Worm (Caenorhabditis elegans) whole organism, L4 larva: ENCODE data around the gene dpy-23.

ENCODE experiments used
- F10B5.3 ChIP-seq: sonication (generic microtip); optimal IDR thresholded peaks from 2 replicates; lab custom pipeline; 2016; ENCODE audit warnings: mild to moderate bottlenecking, missing genetic modification characterization, missing compliant biosample characterization
- F26F4.8 ChIP-seq: fragments of 200-800 bp; sonication (Bioruptor generic); conservative IDR thresholded peaks from 2 replicates; pipeline ENCODE4 v1.3.6; 2022; ENCODE audit warnings: missing genetic modification characterization, missing compliant biosample characterization
- F49E8.2 ChIP-seq: sonication (generic microtip); optimal IDR thresholded peaks from 2 replicates; lab custom pipeline; 2016; ENCODE audit warnings: missing compliant biosample characterization, mild to moderate bottlenecking, missing genetic modification characterization, borderline replicate concordance
- R02D3.7 ChIP-seq: fragments of 150-350 bp; sonication (generic microtip); optimal IDR thresholded peaks from 3 replicates; lab custom pipeline; 2014; ENCODE audit warnings: missing biosample characterization, missing genetic modification characterization
- Y48G9A.11 ChIP-seq: fragments of 200-800 bp; sonication (Bioruptor generic); IDR thresholded peaks from 2 replicates; pipeline ENCODE4 v1.3.6; 2022; ENCODE audit warnings: missing genetic modification reagents, missing genetic modification characterization, missing compliant biosample characterization
- Y5F2A.4 ChIP-seq: fragments of 200-800 bp; sonication (Bioruptor generic); optimal IDR thresholded peaks from 2 replicates; lab custom pipeline; 2018; ENCODE audit warnings: mild to moderate bottlenecking, missing genetic modification characterization, missing compliant biosample characterization
- ZK546.5 ChIP-seq, 2 experiments: sonication (generic microtip); optimal IDR thresholded peaks; 2 replicates each; lab custom pipeline; 2017; ENCODE audit warnings: missing biosample characterization in 2 of 2, missing genetic modification characterization in 2 of 2
- aha-1 ChIP-seq: fragments of 150-350 bp; peaks from one replicate; lab custom pipeline; 2014; ENCODE audit warnings: missing biosample characterization, missing genetic modification characterization
- attf-4 ChIP-seq: sonication (generic microtip); optimal IDR thresholded peaks from 3 replicates; lab custom pipeline; 2017; ENCODE audit warnings: missing biosample characterization, missing genetic modification characterization
- ceh-20 ChIP-seq: fragments of 200-800 bp; sonication (Bioruptor generic); IDR thresholded peaks from 2 replicates; pipeline ENCODE4 v1.3.6; 2022; ENCODE audit warnings: missing genetic modification reagents, missing genetic modification characterization, missing compliant biosample characterization
- ceh-32 ChIP-seq: sonication (generic microtip); optimal IDR thresholded peaks from 2 replicates; lab custom pipeline; 2016; ENCODE audit warnings: mild to moderate bottlenecking, missing genetic modification characterization, missing compliant biosample characterization; ENCODE audit not compliant: poor library complexity
- ceh-44 ChIP-seq: fragments of 200-800 bp; sonication (Bioruptor generic); IDR thresholded peaks from 2 replicates; pipeline ENCODE4 v1.3.6; 2022; ENCODE audit warnings: missing genetic modification reagents, missing genetic modification characterization, missing compliant biosample characterization
- ceh-82 ChIP-seq: sonication (generic microtip); optimal IDR thresholded peaks from 2 replicates; lab custom pipeline; 2017; ENCODE audit warnings: missing biosample characterization, missing genetic modification characterization
- daf-16 ChIP-seq, 3 experiments: sonication (generic microtip); optimal IDR thresholded peaks; 2 replicates each; lab custom pipeline; 2016 to 2017; ENCODE audit warnings: missing genetic modification characterization in 3 of 3, missing genetic modification reagents in 3 of 3, mild to moderate bottlenecking in 2 of 3, missing compliant biosample characterization in 2 of 3, missing biosample characterization in 1 of 3, moderate library complexity in 1 of 3
- dmd-9 ChIP-seq: fragments of 200-800 bp; sonication (Bioruptor generic); IDR thresholded peaks from 2 replicates; pipeline ENCODE4 v1.3.6; 2022; ENCODE audit warnings: missing genetic modification reagents, missing genetic modification characterization, missing compliant biosample characterization
- dpl-1 ChIP-seq: fragments of 150-350 bp; optimal IDR thresholded peaks from 2 replicates; lab custom pipeline; 2014; ENCODE audit warnings: missing biosample characterization, missing genetic modification reagents, missing genetic modification characterization
- duxl-1 ChIP-seq: sonication (generic microtip); optimal IDR thresholded peaks from 2 replicates; lab custom pipeline; 2016; ENCODE audit warnings: mild to moderate bottlenecking, missing genetic modification characterization, moderate library complexity, missing compliant biosample characterization; ENCODE audit not compliant: poor library complexity
- egl-43 ChIP-seq: fragments of 200-800 bp; sonication (Bioruptor generic); IDR thresholded peaks from 2 replicates; pipeline ENCODE4 v1.3.6; 2022; ENCODE audit warnings: missing genetic modification reagents, missing genetic modification characterization, missing compliant biosample characterization
- fkh-10 ChIP-seq: fragments of 150-350 bp; optimal IDR thresholded peaks from 2 replicates; lab custom pipeline; 2014; ENCODE audit warnings: missing biosample characterization, missing genetic modification reagents, missing genetic modification characterization
- gei-8 ChIP-seq: fragments of 200-800 bp; sonication (Bioruptor generic); optimal IDR thresholded peaks from 2 replicates; lab custom pipeline; 2018; ENCODE audit warnings: mild to moderate bottlenecking, missing genetic modification characterization, missing compliant biosample characterization
- lin-29 ChIP-seq: fragments of 200-800 bp; sonication (Bioruptor generic); IDR thresholded peaks from 2 replicates; pipeline ENCODE4 v1.3.6; 2022; ENCODE audit warnings: missing genetic modification reagents, missing genetic modification characterization, missing compliant biosample characterization
- mdl-1 ChIP-seq, 2 experiments: fragments of 150-350 bp in 1 of 2; sonication (generic microtip) in 1 of 2; optimal IDR thresholded peaks; 2 replicates each; lab custom pipeline; 2014 to 2017; ENCODE audit warnings: missing biosample characterization in 2 of 2, missing genetic modification characterization in 2 of 2
- mdt-29 ChIP-seq: fragments of 200-800 bp; sonication (Bioruptor generic); IDR thresholded peaks from 2 replicates; pipeline ENCODE4 v1.3.6; 2022; ENCODE audit warnings: missing genetic modification reagents, missing genetic modification characterization, missing compliant biosample characterization
- mep-1 ChIP-seq: fragments of 150-350 bp; sonication (generic microtip); optimal IDR thresholded peaks from 3 replicates; lab custom pipeline; 2014; ENCODE audit warnings: missing biosample characterization, missing genetic modification characterization
- mxl-2 ChIP-seq: fragments of 200-800 bp; sonication (Bioruptor generic); conservative IDR thresholded peaks from 2 replicates; pipeline ENCODE4 v1.3.6; 2022; ENCODE audit warnings: missing genetic modification reagents, missing genetic modification characterization, missing compliant biosample characterization
- mxl-3 ChIP-seq: fragments of 200-800 bp; sonication (Bioruptor generic); optimal IDR thresholded peaks from 2 replicates; lab custom pipeline; 2018; ENCODE audit warnings: mild to moderate bottlenecking, missing genetic modification characterization, missing compliant biosample characterization
- nhr-111 ChIP-seq: fragments of 200-800 bp; sonication (Bioruptor generic); optimal IDR thresholded peaks from 2 replicates; lab custom pipeline; 2018; ENCODE audit warnings: mild to moderate bottlenecking, missing genetic modification characterization, missing compliant biosample characterization
- nhr-237 ChIP-seq: sonication (generic microtip); optimal IDR thresholded peaks from 2 replicates; lab custom pipeline; 2017; ENCODE audit warnings: missing biosample characterization, missing genetic modification characterization
- nhr-25 ChIP-seq: sonication (generic microtip); optimal IDR thresholded peaks from 2 replicates; lab custom pipeline; 2017; ENCODE audit warnings: missing genetic modification characterization, mild to moderate bottlenecking, missing compliant biosample characterization, antibody characterized with exemption, moderate library complexity, borderline replicate concordance; ENCODE audit not compliant: insufficient read depth
- nhr-42 ChIP-seq: fragments of 200-800 bp; sonication (Bioruptor generic); IDR thresholded peaks from 2 replicates; pipeline ENCODE4 v1.3.6; 2022; ENCODE audit warnings: missing genetic modification characterization, missing compliant biosample characterization
- nhr-6 ChIP-seq: fragments of 150-350 bp; optimal IDR thresholded peaks from 2 replicates; lab custom pipeline; 2014; ENCODE audit warnings: missing biosample characterization, missing genetic modification characterization
- nhr-77 ChIP-seq: fragments of 150-350 bp; optimal IDR thresholded peaks from 2 replicates; lab custom pipeline; 2014; ENCODE audit warnings: missing biosample characterization, missing genetic modification characterization
- rbr-2 ChIP-seq: sonication (generic microtip); optimal IDR thresholded peaks from 2 replicates; lab custom pipeline; 2016; ENCODE audit warnings: missing genotype, missing genetic modification characterization, missing compliant biosample characterization
- set-16 ChIP-seq: fragments of 200-800 bp; sonication (Bioruptor generic); IDR thresholded peaks from 2 replicates; pipeline ENCODE4 v1.3.6; 2022; ENCODE audit warnings: missing genetic modification reagents, missing genetic modification characterization, missing compliant biosample characterization
- snpc-1.2 ChIP-seq: fragments of 200-800 bp; sonication (Bioruptor generic); IDR thresholded peaks from 2 replicates; pipeline ENCODE4 v1.3.6; 2022; ENCODE audit warnings: missing genetic modification reagents, missing genetic modification characterization, missing compliant biosample characterization
- snpc-4 ChIP-seq: fragments of 150-350 bp; optimal IDR thresholded peaks from 2 replicates; lab custom pipeline; 2014; ENCODE audit warnings: missing biosample characterization, missing genetic modification characterization
- spr-1 ChIP-seq: sonication (generic microtip); optimal IDR thresholded peaks from 2 replicates; lab custom pipeline; 2016; ENCODE audit warnings: mild to moderate bottlenecking, missing genetic modification characterization, missing compliant biosample characterization
- unc-130 ChIP-seq: sonication (generic microtip); optimal IDR thresholded peaks from 2 replicates; lab custom pipeline; 2016; ENCODE audit warnings: missing genetic modification reagents, missing genetic modification characterization, missing compliant biosample characterization
- unc-62 ChIP-seq, 3 experiments: fragments of 150-350 bp in 1 of 3; sonication (generic microtip); optimal IDR thresholded peaks in 2 of 3; peaks in 1 of 3; 1 replicate in 1 of 3; 2 replicates in 2 of 3; lab custom pipeline; 2014 to 2017; ENCODE audit warnings: missing biosample characterization in 3 of 3, missing genetic modification characterization in 3 of 3, missing genetic modification reagents in 3 of 3, missing genotype in 1 of 3
- vab-7 ChIP-seq: fragments of 200-800 bp; sonication (Bioruptor generic); IDR thresholded peaks from 2 replicates; pipeline ENCODE4 v1.3.6; 2022; ENCODE audit warnings: missing genetic modification reagents, missing genetic modification characterization, missing compliant biosample characterization
- zfp-3 ChIP-seq: fragments of 200-800 bp; sonication (Bioruptor generic); conservative IDR thresholded peaks from 2 replicates; pipeline ENCODE4 v1.3.6; 2022; ENCODE audit warnings: missing genetic modification reagents, missing genetic modification characterization, missing compliant biosample characterization
- ztf-7 ChIP-seq: fragments of 150-350 bp; optimal IDR thresholded peaks from 2 replicates; lab custom pipeline; 2014; ENCODE audit warnings: missing biosample characterization, missing genetic modification characterization

Gene dpy-23

DNA sequence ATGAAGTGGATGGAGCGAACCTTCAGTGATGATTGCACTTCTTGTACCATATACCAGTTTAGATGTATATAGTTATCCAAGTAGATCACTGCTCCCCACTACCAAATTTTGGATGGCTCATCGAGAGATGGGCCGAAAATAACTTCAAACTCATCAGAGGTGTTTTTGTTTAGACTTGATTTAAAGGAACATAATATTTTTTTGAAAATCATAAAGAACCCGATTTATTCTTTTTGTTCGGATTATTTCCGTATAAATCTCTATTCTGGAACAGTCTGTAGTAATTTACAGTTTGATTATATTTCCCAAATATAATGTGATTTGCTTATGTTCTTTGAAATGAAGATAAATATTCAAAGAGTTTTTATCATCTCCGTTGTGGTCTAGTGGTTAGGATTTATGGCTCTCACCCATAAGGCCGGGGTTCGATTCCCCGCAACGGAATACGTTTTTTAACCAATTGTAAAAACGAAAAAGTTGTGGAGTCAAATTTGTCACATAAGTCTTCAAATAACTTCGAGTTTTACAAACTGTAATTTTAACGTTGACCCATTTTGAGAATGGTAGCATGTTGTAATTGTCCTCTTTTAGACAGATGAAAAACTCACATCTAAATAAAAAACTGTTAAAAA lies 21.2 kb downstream of the dpy-23 start (continued):
- TF ChIP-seq daf-16 (GFP tag; optimal IDR thresholded peaks at IDR 0.05; lab: Kevin White, UChicago), result peak in 1 of 2 experiments; percentile 56
- TF ChIP-seq daf-16 (tag; optimal IDR thresholded peaks at IDR 0.05; lab: Kevin White, UChicago), result no peak
- no peak for TF ChIP-seq lin-29 (GFP tag; lab: Robert Waterston, UW)
- 0 out of 2 replicates have a peak, but pooled peaks have one; percentile 52 for TF ChIP-seq Y48G9A.11 (GFP tag; lab: Robert Waterston, UW)
- no peak for TF ChIP-seq nhr-25 (tag; lab: Kevin White, UChicago)
- TF ChIP-seq mxl-3, result no peak
- TF ChIP-seq nhr-6, result no peak
- no peak for TF ChIP-seq nhr-42 (GFP tag; lab: Robert Waterston, UW)
- TF ChIP-seq ceh-44 (GFP tag; lab: Robert Waterston, UW), result 0 out of 2 replicates have a peak, but pooled peaks have one; percentile 40
- TF ChIP-seq set-16 (GFP tag; lab: Robert Waterston, UW), result no peak
- TF ChIP-seq mdl-1 (tag; optimal IDR thresholded peaks at IDR 0.05; lab: Kevin White, UChicago), result no peak
- TF ChIP-seq snpc-4 (tag; lab: Kevin White, UChicago), result no peak
- no peak for TF ChIP-seq F49E8.2 (tag; lab: Kevin White, UChicago)
- TF ChIP-seq rbr-2 (tag; lab: Kevin White, UChicago), result no peak
- no peak for TF ChIP-seq ceh-20 (GFP tag; lab: Robert Waterston, UW)
- TF ChIP-seq nhr-77 (tag; lab: Kevin White, UChicago), result no peak
- TF ChIP-seq R02D3.7 (tag; lab: Kevin White, UChicago), result no peak
- TF ChIP-seq F10B5.3 (tag; lab: Kevin White, UChicago), result no peak
- TF ChIP-seq mxl-2, result no peak
- no peak for TF ChIP-seq Y5F2A.4 (GFP tag; lab: Kevin White, UChicago)
- TF ChIP-seq mep-1 (tag; lab: Kevin White, UChicago), result no peak
- no peak for TF ChIP-seq dpl-1
- no peak for TF ChIP-seq egl-43 (GFP tag; lab: Robert Waterston, UW)
- TF ChIP-seq ceh-82 (tag; lab: Kevin White, UChicago), result no peak
- TF ChIP-seq attf-4 (tag; lab: Kevin White, UChicago), result no peak
- TF ChIP-seq vab-7 (GFP tag; lab: Robert Waterston, UW), result peak; percentile 76
- no peak for TF ChIP-seq spr-1
- no peak for TF ChIP-seq nhr-111
- no peak for TF ChIP-seq ZK546.5 (tag; optimal IDR thresholded peaks at IDR 0.05; lab: Kevin White, UChicago)
- no peak for TF ChIP-seq unc-130 (GFP tag; lab: Kevin White, UChicago)
- TF ChIP-seq aha-1 (tag; lab: Kevin White, UChicago), result no peak
- no peak for TF ChIP-seq fkh-10 (GFP tag; lab: Kevin White, UChicago)
- TF ChIP-seq, all 104 proteins: peak for 12

DNA sequence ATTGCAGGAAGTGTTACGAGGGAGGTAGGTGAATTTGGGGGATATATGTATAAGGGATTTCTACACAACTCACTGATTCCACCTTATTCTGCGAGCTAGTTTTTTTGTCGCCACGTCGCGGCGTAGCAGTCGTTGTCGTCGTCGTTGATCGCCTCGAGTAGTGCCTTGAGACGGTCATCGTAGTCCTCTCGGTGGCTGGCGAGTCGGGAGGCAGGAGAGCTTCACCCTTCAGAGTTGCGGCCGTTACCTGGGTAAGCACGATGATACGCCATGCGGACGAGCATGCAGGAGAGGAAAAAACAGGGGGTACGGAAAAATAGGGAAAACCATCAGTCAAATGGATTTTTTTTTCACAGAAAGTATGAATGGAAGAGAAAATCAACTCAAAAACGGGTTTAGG lies 24.0 kb downstream of the dpy-23 start:
- no peak for TF ChIP-seq F26F4.8 (GFP tag; lab: Robert Waterston, UW)
- TF ChIP-seq zfp-3 (GFP tag; lab: Robert Waterston, UW), result no peak
- TF ChIP-seq aha-1 (tag; lab: Kevin White, UChicago), result peak; percentile 27
- TF ChIP-seq unc-62 (GFP tag; optimal IDR thresholded peaks at IDR 0.05 in 1 of 2; lab: Kevin White, UChicago), result peak in 1 of 2 experiments; percentile 66
- TF ChIP-seq unc-62 (tag; optimal IDR thresholded peaks at IDR 0.05; lab: Kevin White, UChicago), result no peak
- no peak for TF ChIP-seq ceh-82 (tag; lab: Kevin White, UChicago)
- TF ChIP-seq ztf-7 (tag; lab: Kevin White, UChicago), result no peak
- peak; percentile 63 for TF ChIP-seq set-16 (GFP tag; lab: Robert Waterston, UW)
- TF ChIP-seq duxl-1 (tag; lab: Kevin White, UChicago), result no peak
- TF ChIP-seq R02D3.7 (tag; lab: Kevin White, UChicago), result no peak
- TF ChIP-seq gei-8 (GFP tag; lab: Kevin White, UChicago), result no peak
- no peak for TF ChIP-seq snpc-1.2 (GFP tag; lab: Robert Waterston, UW)
- TF ChIP-seq egl-43 (GFP tag; lab: Robert Waterston, UW), result 0 out of 2 replicates have a peak, but pooled peaks have one; percentile 57
- TF ChIP-seq ceh-32, result no peak
- no peak for TF ChIP-seq nhr-6
- no peak for TF ChIP-seq mdt-29
- no peak for TF ChIP-seq nhr-237 (tag; lab: Kevin White, UChicago)
- no peak for TF ChIP-seq dmd-9 (GFP tag; lab: Robert Waterston, UW)
